Fruit fly (Drosophila melanogaster): Measurements from ENCODE around the gene CG5937.
A peak's percentile ranks its signal among the peaks of the same experiment; 100 is the strongest.

The CG5937 gene

DNA sequence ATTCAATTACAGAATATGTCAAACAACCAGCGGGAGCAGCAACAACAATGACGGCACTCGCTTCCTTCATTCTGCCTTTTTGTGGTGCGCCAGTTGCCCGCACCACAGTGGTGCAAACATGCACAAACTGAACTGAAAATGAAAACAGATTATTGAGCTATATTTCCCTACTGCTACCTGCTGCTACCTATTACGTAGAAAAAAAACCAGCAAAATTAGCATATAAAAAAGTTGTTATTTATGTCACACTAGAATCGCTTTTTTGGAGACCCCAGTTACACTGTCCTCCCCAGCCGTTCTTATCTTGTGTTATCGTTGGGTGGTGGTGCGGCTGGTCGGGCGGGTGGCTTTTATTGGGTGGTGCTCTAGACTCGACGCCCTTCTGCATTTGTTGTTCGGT lies 57.8 kb downstream of the CG5937 start:
- TF ChIP-seq CG3919 (GFP tag; optimal IDR thresholded peaks at IDR 0.05) (peak; percentile 73), ss (GFP tag; optimal IDR thresholded peaks at IDR 0.05) (peak in 1 of 2 experiments; percentile 25), Ets21C (GFP tag; optimal IDR thresholded peaks at IDR 0.05) (peak; percentile 68), CG16779 (tag; optimal IDR thresholded peaks at IDR 0.05) (no peak), Hr38 (GFP tag; optimal IDR thresholded peaks at IDR 0.05) (no peak), salr (GFP tag; optimal IDR thresholded peaks at IDR 0.05) (no peak), esn (GFP tag; optimal IDR thresholded peaks at IDR 0.05) (no peak), Met (GFP tag; optimal IDR thresholded peaks at IDR 0.05) (peak; percentile 76), CG31627 (GFP tag; optimal IDR thresholded peaks at IDR 0.05) (peak; percentile 70), spab (GFP tag; optimal IDR thresholded peaks at IDR 0.05) (peak; percentile 45), lz (GFP tag; optimal IDR thresholded peaks at IDR 0.05) (peak; percentile 74), CG10669 (GFP tag; optimal IDR thresholded peaks at IDR 0.05) (peak; percentile 61), fd59A (GFP tag; optimal IDR thresholded peaks at IDR 0.05) (peak; percentile 57), CG11762 (GFP tag; optimal IDR thresholded peaks at IDR 0.05; ENCODE audit: insufficient read depth) (peak; percentile 9), Sox15 (GFP tag; optimal IDR thresholded peaks at IDR 0.05) (peak; percentile 52), fkh (GFP tag; optimal IDR thresholded peaks at IDR 0.05) (no peak), CG1621 (tag; optimal IDR thresholded peaks at IDR 0.05) (peak; percentile 53), CG8632 (GFP tag; optimal IDR thresholded peaks at IDR 0.05) (peak; percentile 48), Lpt (GFP tag; optimal IDR thresholded peaks at IDR 0.05) (no peak), Ets96B (tag; optimal IDR thresholded peaks at IDR 0.05) (peak; percentile 49), fd85E (GFP tag; optimal IDR thresholded peaks at IDR 0.05) (no peak), CG11902 (GFP tag; optimal IDR thresholded peaks at IDR 0.05) (peak; percentile 55), cyc (GFP tag; optimal IDR thresholded peaks at IDR 0.05) (peak; percentile 73), dsx (GFP tag; optimal IDR thresholded peaks at IDR 0.05; ENCODE audit: poor library complexity, severe bottlenecking) (peak; percentile 43), achi (GFP tag; optimal IDR thresholded peaks at IDR 0.05) (peak; percentile 64), CG6808 (GFP tag; optimal IDR thresholded peaks at IDR 0.05) (peak; percentile 16), CG6792 (GFP tag; optimal IDR thresholded peaks at IDR 0.05) (peak; percentile 66), Gug (GFP tag; IDR thresholded peaks at IDR 0.05) (peak; percentile 44; the same call in 1 of the 2 replicates), CG6854 (GFP tag; optimal IDR thresholded peaks at IDR 0.05) (no peak), net (GFP tag; optimal IDR thresholded peaks at IDR 0.05) (peak; percentile 43), Eip78C (GFP tag) (peak; percentile 89), svp (GFP tag) (peak; percentile 90), Smox (GFP tag; optimal IDR thresholded peaks at IDR 0.05) (peak; percentile 64), CG4318 (GFP tag; optimal IDR thresholded peaks at IDR 0.05) (peak; percentile 11), Blimp-1 (GFP tag; optimal IDR thresholded peaks at IDR 0.05) (no peak), Sox14 (GFP tag; optimal IDR thresholded peaks at IDR 0.05) (peak; percentile 72), CG8319 (GFP tag; optimal IDR thresholded peaks at IDR 0.05) (peak; percentile 48), eg (GFP tag; IDR thresholded peaks at IDR 0.05) (peak; percentile 78), Hr39 (GFP tag; optimal IDR thresholded peaks at IDR 0.05) (peak; percentile 78), CG15336 (GFP tag; IDR thresholded peaks at IDR 0.05) (peak; percentile 53; the same call in 1 of the 2 replicates), CG34406 (GFP tag; optimal IDR thresholded peaks at IDR 0.05) (peak; percentile 47), CG10631 (GFP tag; optimal IDR thresholded peaks at IDR 0.05) (peak; percentile 46), Eip75B (GFP tag; optimal IDR thresholded peaks at IDR 0.05) (peak; percentile 58), topi (GFP tag; optimal IDR thresholded peaks at IDR 0.05) (peak; percentile 74), pdm3 (GFP tag; optimal IDR thresholded peaks at IDR 0.05) (peak; percentile 68), CG32006 (GFP tag; optimal IDR thresholded peaks at IDR 0.05) (peak; percentile 57), dac (GFP tag; optimal IDR thresholded peaks at IDR 0.05) (no peak), CG9139 (GFP tag; optimal IDR thresholded peaks at IDR 0.05) (peak; percentile 6), vri (GFP tag; optimal IDR thresholded peaks at IDR 0.05) (peak; percentile 54), CG11294 (GFP tag; IDR thresholded peaks at IDR 0.05) (peak; percentile 46), Hr4 (GFP tag; optimal IDR thresholded peaks at IDR 0.05) (peak; percentile 47), CG6163 (GFP tag; IDR thresholded peaks at IDR 0.05) (peak; percentile 78)

All from whole organism, prepupa.